Fruit fly (Drosophila melanogaster) whole organism, wandering third instar larva: ENCODE measurements around the gene CG3662.

ENCODE experiments used
- CG32264 ChIP-seq: fragments of 200-800 bp; sonication (Bioruptor generic); optimal IDR thresholded peaks from 2 replicates; lab custom pipeline; 2016; ENCODE audit warnings: missing biosample characterization, missing genetic modification characterization
- CG9705 ChIP-seq: fragments of 200-800 bp; sonication (Bioruptor generic); optimal IDR thresholded peaks from 2 replicates; lab custom pipeline; 2018; ENCODE audit warnings: missing biosample characterization, mild to moderate bottlenecking, missing genetic modification characterization
- CrebA ChIP-seq: fragments of 200-800 bp; sonication (Bioruptor generic); optimal IDR thresholded peaks from 2 replicates; lab custom pipeline; 2016; ENCODE audit warnings: missing biosample characterization, mild to moderate bottlenecking, missing genetic modification characterization, borderline replicate concordance
- Dfd ChIP-seq: fragments of >200 bp; optimal IDR thresholded peaks from 2 replicates; lab custom pipeline; 2017; ENCODE audit warnings: missing biosample characterization, missing genetic modification characterization
- Dif ChIP-seq: fragments of 200-275, 200-300 bp; sonication (Bioruptor generic); optimal IDR thresholded peaks from 2 replicates; lab custom pipeline; 2018; ENCODE audit warnings: missing biosample characterization, missing genetic modification characterization; ENCODE audit not compliant: partially characterized antibody
- HLH106 ChIP-seq: fragments of 200-800 bp; optimal IDR thresholded peaks from 3 replicates; lab custom pipeline; 2019; ENCODE audit warnings: missing biosample characterization, mild to moderate bottlenecking, missing genetic modification characterization, moderate library complexity
- Hnf4 ChIP-seq: fragments of 200-800 bp; sonication (Bioruptor generic); optimal IDR thresholded peaks from 2 replicates; lab custom pipeline; 2016; ENCODE audit warnings: missing biosample characterization, mild to moderate bottlenecking, missing genetic modification characterization
- Hr83 ChIP-seq: fragments of 200-300 bp; sonication (Bioruptor generic); optimal IDR thresholded peaks from 2 replicates; lab custom pipeline; 2016; ENCODE audit warnings: missing biosample characterization, mild to moderate bottlenecking, missing genetic modification characterization, moderate library complexity; ENCODE audit not compliant: poor library complexity, severe bottlenecking
- Jra ChIP-seq: sonication (Bioruptor generic); optimal IDR thresholded peaks from 2 replicates; lab custom pipeline; 2016; ENCODE audit warnings: missing biosample characterization, missing genetic modification characterization
- Myc ChIP-seq: fragments of >200 bp; optimal IDR thresholded peaks from 2 replicates; lab custom pipeline; 2017
- N ChIP-seq: fragments of >200 bp; optimal IDR thresholded peaks from 2 replicates; lab custom pipeline; 2018; ENCODE audit warnings: missing biosample characterization, missing external identifiers, missing genetic modification characterization
- OdsH ChIP-seq: fragments of 200-800 bp; sonication (Bioruptor generic); optimal IDR thresholded peaks from 2 replicates; lab custom pipeline; 2016; ENCODE audit warnings: missing biosample characterization, mild to moderate bottlenecking, missing genetic modification characterization
- Rel ChIP-seq, 2 experiments: fragments of 200-800 bp; sonication (Bioruptor generic) in 1 of 2; optimal IDR thresholded peaks; 2 replicates in 1 of 2; 3 replicates in 1 of 2; lab custom pipeline; 2016 to 2019; ENCODE audit warnings: mild to moderate bottlenecking in 2 of 2, missing biosample characterization in 2 of 2, missing genetic modification characterization in 2 of 2, moderate library complexity in 1 of 2
- Sp1 ChIP-seq: fragments of 200-800 bp; sonication (Bioruptor generic); optimal IDR thresholded peaks from 3 replicates; lab custom pipeline; 2019; ENCODE audit warnings: missing biosample characterization, mild to moderate bottlenecking, missing genetic modification characterization, moderate library complexity
- Vsx2 ChIP-seq: fragments of 200-300, 225-300 bp; sonication (Bioruptor generic); optimal IDR thresholded peaks from 2 replicates; lab custom pipeline; 2018; ENCODE audit warnings: missing biosample characterization, missing genetic modification characterization; ENCODE audit not compliant: partially characterized antibody
- br ChIP-seq: fragments of 200-800 bp; sonication (Bioruptor generic); optimal IDR thresholded peaks from 2 replicates; lab custom pipeline; 2016; ENCODE audit warnings: missing biosample characterization, missing genetic modification characterization
- dl ChIP-seq, 2 experiments: fragments of 175-275, 200-275 bp in 1 of 2; fragments of 200-275 bp in 1 of 2; sonication (Bioruptor generic); optimal IDR thresholded peaks; lab custom pipeline; 2018; ENCODE audit warnings: mild to moderate bottlenecking in 2 of 2, missing biosample characterization in 2 of 2, missing genetic modification characterization in 2 of 2, moderate library complexity in 2 of 2; ENCODE audit not compliant: partially characterized antibody in 2 of 2, insufficient read depth in 1 of 2
- dmrt93B ChIP-seq: fragments of 200-800 bp; sonication (Bioruptor generic); optimal IDR thresholded peaks from 2 replicates; lab custom pipeline; 2018; ENCODE audit warnings: missing biosample characterization, mild to moderate bottlenecking, missing genetic modification characterization
- ey ChIP-seq: fragments of 200-800 bp; sonication (Bioruptor generic); optimal IDR thresholded peaks from 2 replicates; lab custom pipeline; 2016; ENCODE audit warnings: missing biosample characterization, missing genetic modification characterization
- foxo ChIP-seq, 2 experiments: fragments of 200-800 bp; sonication (Bioruptor generic); optimal IDR thresholded peaks; 2 replicates in 1 of 2; 3 replicates in 1 of 2; lab custom pipeline; 2016 to 2017; ENCODE audit warnings: missing biosample characterization in 2 of 2, missing genetic modification characterization in 2 of 2
- fru ChIP-seq: fragments of 200-800 bp; sonication (Bioruptor generic); optimal IDR thresholded peaks from 3 replicates; lab custom pipeline; 2016; ENCODE audit warnings: missing biosample characterization, mild to moderate bottlenecking, missing genetic modification characterization
- h ChIP-seq: fragments of 200-800 bp; sonication (Bioruptor generic); optimal IDR thresholded peaks from 3 replicates; lab custom pipeline; 2016; ENCODE audit warnings: missing biosample characterization, mild to moderate bottlenecking, missing genetic modification characterization
- jim ChIP-seq: fragments of 175-275, 200-325 bp; sonication (Bioruptor generic); optimal IDR thresholded peaks from 2 replicates; lab custom pipeline; 2016; ENCODE audit warnings: missing biosample characterization, mild to moderate bottlenecking, missing genetic modification characterization
- psq ChIP-seq: fragments of 200-800 bp; sonication (Bioruptor generic); optimal IDR thresholded peaks from 3 replicates; lab custom pipeline; 2017; ENCODE audit warnings: missing biosample characterization, mild to moderate bottlenecking, missing genetic modification characterization, moderate library complexity
- rgr ChIP-seq: fragments of 200-800 bp; sonication (Bioruptor generic); optimal IDR thresholded peaks from 3 replicates; lab custom pipeline; 2016; ENCODE audit warnings: missing biosample characterization, mild to moderate bottlenecking, missing genetic modification characterization
- sv ChIP-seq: fragments of 200-800 bp; sonication (Bioruptor generic); optimal IDR thresholded peaks from 3 replicates; lab custom pipeline; 2016; ENCODE audit warnings: missing biosample characterization, missing genetic modification characterization
- tai ChIP-seq: sonication (Bioruptor generic); optimal IDR thresholded peaks from 2 replicates; lab custom pipeline; 2016; ENCODE audit warnings: missing biosample characterization, missing genetic modification characterization
- usp ChIP-seq: fragments of >200 bp; optimal IDR thresholded peaks from 2 replicates; lab custom pipeline; 2017; ENCODE audit warnings: missing biosample characterization, missing genetic modification characterization

Gene CG3662

DNA sequence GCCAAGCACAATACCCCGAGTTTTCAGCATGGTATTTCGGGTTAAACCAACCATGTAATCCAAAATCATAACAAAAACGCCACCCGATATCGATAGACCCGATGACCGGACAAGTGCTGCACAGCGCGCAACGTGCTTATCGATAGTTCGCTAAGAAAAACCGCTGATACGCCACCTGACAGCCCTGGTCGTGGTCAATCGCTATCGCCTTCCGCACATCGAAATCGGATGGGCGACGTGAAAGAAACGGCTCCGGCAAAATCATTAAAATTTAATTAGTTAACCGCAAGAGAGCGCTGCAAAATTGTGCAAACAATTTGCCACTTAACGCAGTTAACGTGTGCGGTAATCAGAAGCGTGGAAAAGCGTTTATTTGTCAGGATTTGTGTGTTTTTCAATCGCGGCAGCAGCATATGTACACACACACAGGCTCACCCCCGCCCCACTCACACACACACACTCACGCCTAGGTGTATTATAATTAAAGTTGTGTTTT lies 4.7 kb downstream of the CG3662 start, which contains the start of the genes CG3862 and dock:
TSS of gene CG3862 (minus strand) at position 94 of the 496 bp plus-strand sequence.
TSS of gene dock (plus strand) at position 202 of the 496 bp plus-strand sequence.
- TF ChIP-seq sv (GFP tag; lab: Kevin White, UChicago) = peak; percentile 2
- peak; percentile 23 for TF ChIP-seq ey (GFP tag; lab: Kevin White, UChicago)
- peak; percentile 89 for TF ChIP-seq Hr83
- peak; percentile 32 for TF ChIP-seq Jra (GFP tag; lab: Kevin White, UChicago)
- peak; percentile 59 for TF ChIP-seq Hnf4 (GFP tag; lab: Kevin White, UChicago)
- TF ChIP-seq CrebA (GFP tag; lab: Kevin White, UChicago) = no peak
- TF ChIP-seq fru (GFP tag; lab: Kevin White, UChicago) = peak; percentile 66
- TF ChIP-seq dmrt93B (GFP tag; lab: Kevin White, UChicago) = no peak
- no peak for TF ChIP-seq CG9705
- TF ChIP-seq br (GFP tag; lab: Kevin White, UChicago) = peak; percentile 61
- TF ChIP-seq N (GFP tag; lab: Kevin White, UChicago) = peak; percentile 18
- peak; percentile 17 for TF ChIP-seq HLH106 (tag; lab: Kevin White, UChicago)
- peak; percentile 55 for TF ChIP-seq Myc
- TF ChIP-seq dl (GFP tag; optimal IDR thresholded peaks at IDR 0.05; lab: Kevin White, UChicago; ENCODE audit: insufficient read depth in 1 of 2, partially characterized antibody in 2 of 2) = peak in 1 of 2 experiments; percentile 2
- no peak for TF ChIP-seq Rel (GFP tag; optimal IDR thresholded peaks at IDR 0.05; lab: Kevin White, UChicago)
- TF ChIP-seq Rel (tag; optimal IDR thresholded peaks at IDR 0.05; lab: Kevin White, UChicago) = peak; percentile 61
- peak; percentile 33 for TF ChIP-seq OdsH (GFP tag; lab: Kevin White, UChicago)
- peak; percentile 61 for TF ChIP-seq Sp1 (GFP tag; lab: Kevin White, UChicago)
- no peak for TF ChIP-seq tai (GFP tag; lab: Kevin White, UChicago)
- peak in 1 of 2 experiments; percentile 73 for TF ChIP-seq foxo (GFP tag; optimal IDR thresholded peaks at IDR 0.05; lab: Kevin White, UChicago)
- TF ChIP-seq Dfd (GFP tag; lab: Kevin White, UChicago) = no peak
- peak; percentile 59 for TF ChIP-seq rgr (GFP tag; lab: Kevin White, UChicago)
- peak; percentile 50 for TF ChIP-seq h (GFP tag; lab: Kevin White, UChicago)
- TF ChIP-seq, all 38 proteins: peak for 17

DNA sequence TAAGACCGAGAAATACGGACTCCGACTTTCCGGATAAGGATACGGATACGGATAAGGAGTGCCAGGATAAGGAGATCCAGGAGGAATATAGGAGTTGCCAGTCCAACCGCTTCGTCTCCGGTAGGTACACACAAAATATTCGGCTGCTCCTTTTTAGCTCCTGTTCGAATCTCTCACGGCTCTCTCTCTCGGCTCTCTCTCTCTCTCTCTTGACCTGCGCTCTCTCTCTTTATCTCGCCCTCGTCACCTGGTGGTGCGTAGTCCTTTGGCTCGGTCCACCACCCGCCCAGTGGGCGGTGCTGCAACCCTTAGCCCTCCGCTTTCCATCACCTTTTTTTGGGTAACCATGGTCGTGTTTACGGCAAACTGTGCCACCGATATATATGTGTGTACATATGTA lies 5.3 kb downstream of the CG3662 start:
- TF ChIP-seq Dif (GFP tag; lab: Kevin White, UChicago) (peak; percentile 84), CG32264 (GFP tag; lab: Kevin White, UChicago) (no peak), dl (GFP tag; optimal IDR thresholded peaks at IDR 0.05; lab: Kevin White, UChicago; ENCODE audit: insufficient read depth in 1 of 2, partially characterized antibody in 2 of 2) (peak; percentile 85 to 90)
- TF ChIP-seq, all 38 proteins: peak for 2

DNA sequence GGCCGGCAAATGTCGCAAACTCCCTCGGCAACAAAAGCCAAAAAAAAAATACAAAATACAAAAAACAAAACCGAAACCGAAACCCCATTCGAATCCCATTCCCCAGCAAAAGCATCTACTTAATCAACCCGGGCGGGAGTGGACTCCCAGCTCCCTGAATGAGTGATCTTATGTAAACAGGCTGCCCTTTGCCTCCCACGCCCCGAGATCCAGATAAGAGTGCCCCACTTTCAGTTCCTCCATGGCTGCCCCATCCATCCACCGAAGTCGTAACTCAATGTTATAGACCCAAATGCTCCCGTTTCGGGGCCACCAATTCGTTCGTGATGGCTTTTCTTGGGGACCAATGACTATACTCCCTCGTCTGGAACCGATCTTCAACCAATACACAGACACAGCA lies 6.0 kb downstream of the CG3662 start:
- no peak for TF ChIP-seq fru (GFP tag; lab: Kevin White, UChicago)

DNA sequence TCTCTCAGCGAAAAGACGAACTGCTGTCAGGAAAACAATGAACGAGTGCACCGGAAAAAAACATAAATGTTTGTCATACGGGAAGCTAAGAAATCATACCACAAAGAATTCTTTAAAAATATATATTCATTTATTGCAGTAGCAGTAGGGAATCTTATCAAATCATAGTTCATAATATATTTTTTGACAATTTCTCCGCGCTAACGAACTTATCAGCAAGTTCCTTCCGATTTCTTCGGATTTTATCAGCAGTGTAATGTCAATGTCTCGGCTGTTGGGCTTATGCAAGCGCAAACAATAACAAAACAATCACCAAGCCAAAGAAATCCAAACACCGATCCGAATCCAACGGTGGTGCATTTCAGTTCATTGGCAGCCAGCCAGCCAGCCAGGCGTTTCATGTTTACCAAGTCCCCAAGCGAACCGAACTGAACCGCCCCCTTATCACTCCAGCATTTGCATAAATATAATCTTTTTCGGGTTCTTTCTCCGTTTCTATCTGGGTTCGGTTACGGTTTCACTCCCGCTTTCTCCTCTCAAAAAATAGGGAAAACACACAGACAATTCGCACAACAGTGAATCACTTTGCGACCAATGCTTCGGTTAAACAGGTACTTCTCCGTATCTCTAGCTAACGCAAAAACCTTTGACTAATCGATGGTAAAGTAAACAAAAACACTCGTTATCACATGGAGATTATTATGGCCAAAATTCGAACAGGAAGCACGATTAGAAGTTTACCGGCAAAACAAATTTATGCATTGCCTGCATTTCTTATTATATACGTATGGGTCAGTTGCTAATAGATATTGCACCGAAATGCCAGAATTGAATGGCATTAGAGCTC lies 6.7 kb downstream of the CG3662 start:
- no peak for TF ChIP-seq Jra (GFP tag; lab: Kevin White, UChicago)
- TF ChIP-seq Vsx2 = no peak
- peak; percentile 28 for TF ChIP-seq br (GFP tag; lab: Kevin White, UChicago)
- peak; percentile 26 for TF ChIP-seq OdsH (GFP tag; lab: Kevin White, UChicago)
- peak in 1 of 2 experiments; percentile 18 for TF ChIP-seq foxo (GFP tag; optimal IDR thresholded peaks at IDR 0.05; lab: Kevin White, UChicago)
- TF ChIP-seq Hnf4 (GFP tag; lab: Kevin White, UChicago) = peak; percentile 17
- TF ChIP-seq usp (GFP tag; lab: Kevin White, UChicago) = no peak
- TF ChIP-seq psq = peak; percentile 18
- no peak for TF ChIP-seq sv (GFP tag; lab: Kevin White, UChicago)
- TF ChIP-seq Sp1 (GFP tag; lab: Kevin White, UChicago) = peak; percentile 5
- no peak for TF ChIP-seq Rel (GFP tag; optimal IDR thresholded peaks at IDR 0.05; lab: Kevin White, UChicago)
- TF ChIP-seq Rel (tag; optimal IDR thresholded peaks at IDR 0.05; lab: Kevin White, UChicago) = peak; percentile 99
- TF ChIP-seq Dif (GFP tag; lab: Kevin White, UChicago) = peak; percentile 17
- peak; percentile 24 for TF ChIP-seq h (GFP tag; lab: Kevin White, UChicago)
- no peak for TF ChIP-seq jim (GFP tag; lab: Kevin White, UChicago)
